Worm (Caenorhabditis elegans): ENCODE results near the gene T01G5.6.

T01G5.6 gene

ce11 chrV:15143798-15144197, 29.9 kb upstream of the T01G5.6 start, which contains the start of gene K08F9.4 (continued):
- TF ChIP-seq blmp-1 (tag; optimal IDR thresholded peaks at IDR 0.05) = peak; percentile 100
- peak; percentile 75 for TF ChIP-seq nhr-90 (tag; optimal IDR thresholded peaks at IDR 0.05; ENCODE audit: poor library complexity)
- peak; percentile 20 for TF ChIP-seq lin-13 (GFP tag; optimal IDR thresholded peaks at IDR 0.05)
- TF ChIP-seq unc-30 (tag; optimal IDR thresholded peaks at IDR 0.05) = no peak
- TF ChIP-seq tlp-1 (tag; optimal IDR thresholded peaks at IDR 0.05) = no peak
- no peak for TF ChIP-seq ets-5 (GFP tag; IDR thresholded peaks at IDR 0.05)
- no peak for TF ChIP-seq hlh-17 (GFP tag; optimal IDR thresholded peaks at IDR 0.05; ENCODE audit: borderline replicate concordance)
- peak; percentile 38 for TF ChIP-seq F16B12.6 (tag; optimal IDR thresholded peaks at IDR 0.05)
- peak; percentile 82 to 83 for TF ChIP-seq efl-1 (optimal IDR thresholded peaks at IDR 0.05)
- TF ChIP-seq efl-1 (GFP tag; optimal IDR thresholded peaks at IDR 0.05 in 1 of 2) = peak; percentile 72 to 95
- no peak for TF ChIP-seq lin-39 (tag; optimal IDR thresholded peaks at IDR 0.05)
- TF ChIP-seq unc-62 (GFP tag; optimal IDR thresholded peaks at IDR 0.05) = no peak
- no peak for TF ChIP-seq pqm-1 (tag; optimal IDR thresholded peaks at IDR 0.05)
- TF ChIP-seq unc-130 (tag; optimal IDR thresholded peaks at IDR 0.05) = peak; percentile 70
- TF ChIP-seq nhr-20 (tag; optimal IDR thresholded peaks at IDR 0.05) = peak; percentile 68
- no peak for TF ChIP-seq ztf-4 (tag; optimal IDR thresholded peaks at IDR 0.05)
- TF ChIP-seq mef-2 (tag; optimal IDR thresholded peaks at IDR 0.05) = no peak
- peak; percentile 46 for TF ChIP-seq lir-3 (tag; optimal IDR thresholded peaks at IDR 0.05; ENCODE audit: poor library complexity)
- no peak for TF ChIP-seq aha-1 (tag; optimal IDR thresholded peaks at IDR 0.05)
- no peak for TF ChIP-seq efl-3 (GFP tag; optimal IDR thresholded peaks at IDR 0.05)
- TF ChIP-seq hlh-4 (tag; optimal IDR thresholded peaks at IDR 0.05) = no peak
- TF ChIP-seq xbp-1 (tag; optimal IDR thresholded peaks at IDR 0.05) = peak; percentile 63
- TF ChIP-seq alr-1 (tag; optimal IDR thresholded peaks at IDR 0.05; ENCODE audit: borderline replicate concordance) = no peak
- peak; percentile 72 for TF ChIP-seq snpc-4 (tag; optimal IDR thresholded peaks at IDR 0.05)
- TF ChIP-seq skn-1 (tag; optimal IDR thresholded peaks at IDR 0.05) = peak; percentile 70
- TF ChIP-seq unc-98 (GFP tag; IDR thresholded peaks at IDR 0.05) = no peak
- no peak for TF ChIP-seq isw-1 (GFP tag; IDR thresholded peaks at IDR 0.05)
- TF ChIP-seq lin-14 (GFP tag; optimal IDR thresholded peaks at IDR 0.05) = peak; percentile 81
- no peak for TF ChIP-seq fos-1 (tag; optimal IDR thresholded peaks at IDR 0.05)
- no peak for TF ChIP-seq pax-3 (tag; optimal IDR thresholded peaks at IDR 0.05)
- TF ChIP-seq zag-1 (tag; optimal IDR thresholded peaks at IDR 0.05) = no peak
- no peak for TF ChIP-seq nhr-76 (tag; optimal IDR thresholded peaks at IDR 0.05)
- no peak for TF ChIP-seq C04F5.9 (tag; optimal IDR thresholded peaks at IDR 0.05)
- no peak for TF ChIP-seq ceh-8 (GFP tag; optimal IDR thresholded peaks at IDR 0.05)
- no peak for TF ChIP-seq zip-4 (GFP tag; optimal IDR thresholded peaks at IDR 0.05)
- no peak for TF ChIP-seq egl-13 (tag; optimal IDR thresholded peaks at IDR 0.05)
- peak; percentile 2 for TF ChIP-seq vab-15 (tag; optimal IDR thresholded peaks at IDR 0.05)
- TF ChIP-seq irx-1 (tag; optimal IDR thresholded peaks at IDR 0.05) = peak; percentile 0
- no peak for TF ChIP-seq aly-2 (tag; optimal IDR thresholded peaks at IDR 0.05)
- peak; percentile 75 to 83 (median 79) for TF ChIP-seq dpl-1 (GFP tag; optimal IDR thresholded peaks at IDR 0.05)
- no peak for TF ChIP-seq mab-9 (GFP tag; IDR thresholded peaks at IDR 0.05)
- no peak for TF ChIP-seq sox-4 (tag; optimal IDR thresholded peaks at IDR 0.05)
- TF ChIP-seq nhr-85 (tag) = peak; percentile 89
- no peak for TF ChIP-seq elt-2 (tag; optimal IDR thresholded peaks at IDR 0.05)

ce11 chrV:15143285-15143684, 29.4 kb upstream of the T01G5.6 start, which contains the start of gene K08F9.1:
Gene K08F9.1 (minus strand): TSS chrV:15143385.
- TF ChIP-seq elt-3 (tag; optimal IDR thresholded peaks at IDR 0.05) (no peak), ets-5 (GFP tag; IDR thresholded peaks at IDR 0.05) (no peak), ceh-63 (GFP tag; optimal IDR thresholded peaks at IDR 0.05) (no peak), nhr-71 (tag; optimal IDR thresholded peaks at IDR 0.05) (no peak), snu-23 (GFP tag; optimal IDR thresholded peaks at IDR 0.05) (no peak), sptf-1 (tag; optimal IDR thresholded peaks at IDR 0.05) (no peak), nhr-90 (tag; optimal IDR thresholded peaks at IDR 0.05; ENCODE audit: poor library complexity) (no peak), unc-30 (tag; optimal IDR thresholded peaks at IDR 0.05) (no peak), efl-3 (GFP tag; optimal IDR thresholded peaks at IDR 0.05) (no peak), grh-1 (GFP tag; IDR thresholded peaks at IDR 0.05) (no peak), nhr-20 (tag; optimal IDR thresholded peaks at IDR 0.05) (no peak), sox-4 (tag; optimal IDR thresholded peaks at IDR 0.05) (no peak), fkh-10 (GFP tag; optimal IDR thresholded peaks at IDR 0.05) (no peak), mep-1 (tag; optimal IDR thresholded peaks at IDR 0.05) (no peak), isw-1 (GFP tag; IDR thresholded peaks at IDR 0.05) (no peak), mab-9 (GFP tag; IDR thresholded peaks at IDR 0.05) (no peak), efl-1 (optimal IDR thresholded peaks at IDR 0.05) (no peak), efl-1 (GFP tag; optimal IDR thresholded peaks at IDR 0.05 in 1 of 2) (no peak)

All from whole organism, L1 larva.